Worm (Caenorhabditis elegans) whole organism, young adult: ENCODE measurements around the gene hex-1.

Source experiments
- B0261.1 ChIP-seq: sonication (generic microtip); optimal IDR thresholded peaks from 2 replicates; lab custom pipeline; 2016; ENCODE audit warnings: mild to moderate bottlenecking, missing genetic modification characterization, moderate library complexity, missing compliant biosample characterization
- C06A6.2 ChIP-seq: fragments of 200-800 bp; sonication (Bioruptor generic); conservative IDR thresholded peaks from 2 replicates; pipeline ENCODE4 v1.3.6; 2022; ENCODE audit warnings: missing genetic modification characterization, missing compliant biosample characterization
- K11D2.4 ChIP-seq: fragments of 200-800 bp; sonication (Bioruptor generic); IDR thresholded peaks from 2 replicates; pipeline ENCODE4 v1.3.6; 2022; ENCODE audit warnings: missing genetic modification reagents, missing genetic modification characterization, missing compliant biosample characterization
- K12H6.12 ChIP-seq: fragments of 200-800 bp; sonication (Bioruptor generic); optimal IDR thresholded peaks from 2 replicates; lab custom pipeline; 2018; ENCODE audit warnings: mild to moderate bottlenecking, missing genetic modification characterization, missing compliant biosample characterization
- T07F8.4 ChIP-seq: sonication (generic microtip); optimal IDR thresholded peaks from 2 replicates; lab custom pipeline; 2016; ENCODE audit warnings: mild to moderate bottlenecking, missing genetic modification characterization, moderate library complexity, missing compliant biosample characterization
- Y53F4B.3 ChIP-seq: fragments of 200-800 bp; sonication (Bioruptor generic); IDR thresholded peaks from 2 replicates; pipeline ENCODE4 v1.3.6; 2022; ENCODE audit warnings: missing genetic modification reagents, missing genetic modification characterization, missing compliant biosample characterization
- Y95B8A.8 ChIP-seq: fragments of 200-800 bp; sonication (Bioruptor generic); IDR thresholded peaks from 2 replicates; pipeline ENCODE4 v1.3.6; 2022; ENCODE audit warnings: missing genetic modification reagents, missing genetic modification characterization, missing compliant biosample characterization
- ZK185.1 ChIP-seq: sonication (generic microtip); optimal IDR thresholded peaks from 2 replicates; lab custom pipeline; 2016; ENCODE audit warnings: mild to moderate bottlenecking, missing genetic modification characterization, missing compliant biosample characterization; ENCODE audit not compliant: poor library complexity, severe bottlenecking
- akir-1 ChIP-seq: fragments of 200-800 bp; sonication (Bioruptor generic); optimal IDR thresholded peaks from 2 replicates; lab custom pipeline; 2018; ENCODE audit warnings: mild to moderate bottlenecking, missing genetic modification characterization, moderate library complexity, missing compliant biosample characterization
- aptf-3 ChIP-seq: fragments of 200-800 bp; sonication (Bioruptor generic); IDR thresholded peaks from 2 replicates; pipeline ENCODE4 v1.3.6; 2022; ENCODE audit warnings: missing genetic modification characterization, missing compliant biosample characterization
- atf-7 ChIP-seq: sonication (generic microtip); optimal IDR thresholded peaks from 2 replicates; lab custom pipeline; 2017; ENCODE audit warnings: mild to moderate bottlenecking, missing genetic modification characterization, missing compliant biosample characterization
- athp-1 ChIP-seq: sonication (generic microtip); optimal IDR thresholded peaks from 2 replicates; lab custom pipeline; 2017; ENCODE audit warnings: mild to moderate bottlenecking, missing genetic modification characterization, missing compliant biosample characterization
- attf-3 ChIP-seq: fragments of 200-800 bp; sonication (Bioruptor generic); conservative IDR thresholded peaks from 2 replicates; pipeline ENCODE4 v1.3.6; 2022; ENCODE audit warnings: missing genetic modification reagents, missing genetic modification characterization, missing compliant biosample characterization
- attf-6 ChIP-seq: fragments of 200-800 bp; sonication (Bioruptor generic); IDR thresholded peaks from 2 replicates; pipeline ENCODE4 v1.3.6; 2022; ENCODE audit warnings: missing genetic modification reagents, missing genetic modification characterization, missing compliant biosample characterization
- ceh-100 ChIP-seq: fragments of 200-800 bp; sonication (Bioruptor generic); IDR thresholded peaks from 2 replicates; pipeline ENCODE4 v1.3.6; 2022; ENCODE audit warnings: missing genetic modification reagents, missing genetic modification characterization, missing compliant biosample characterization
- ceh-40 ChIP-seq: fragments of 200-800 bp; sonication (Bioruptor generic); IDR thresholded peaks from 2 replicates; pipeline ENCODE4 v1.3.6; 2022; ENCODE audit warnings: missing genetic modification characterization, missing compliant biosample characterization
- ceh-79 ChIP-seq: sonication (generic microtip); optimal IDR thresholded peaks from 2 replicates; lab custom pipeline; 2017; ENCODE audit warnings: mild to moderate bottlenecking, missing genetic modification characterization, missing compliant biosample characterization
- dox-1 ChIP-seq: fragments of 200-800 bp; sonication (Bioruptor generic); IDR thresholded peaks from 2 replicates; pipeline ENCODE4 v1.3.6; 2022; ENCODE audit warnings: missing genetic modification reagents, missing genetic modification characterization, missing compliant biosample characterization
- egl-18 ChIP-seq: fragments of 200-800 bp; sonication (Bioruptor generic); IDR thresholded peaks from 2 replicates; pipeline ENCODE4 v1.3.6; 2022; ENCODE audit warnings: missing genetic modification reagents, missing genetic modification characterization, missing compliant biosample characterization
- ekl-4 ChIP-seq: fragments of 200-800 bp; sonication (Bioruptor generic); IDR thresholded peaks from 2 replicates; pipeline ENCODE4 v1.3.6; 2022; ENCODE audit warnings: missing genetic modification reagents, missing genetic modification characterization, missing compliant biosample characterization
- hmg-1.2 ChIP-seq: fragments of 200-800 bp; sonication (Bioruptor generic); IDR thresholded peaks from 2 replicates; pipeline ENCODE4 v1.3.6; 2022; ENCODE audit warnings: missing genetic modification reagents, missing genetic modification characterization, missing compliant biosample characterization
- hrde-1 ChIP-seq: sonication (generic microtip); optimal IDR thresholded peaks from 2 replicates; lab custom pipeline; 2016; ENCODE audit warnings: missing genetic modification characterization, mild to moderate bottlenecking, missing compliant biosample characterization, moderate library complexity, missing genotype, missing genetic modification reagents, borderline replicate concordance
- hsf-1 ChIP-seq: fragments of 200-800 bp; sonication (Bioruptor generic); IDR thresholded peaks from 2 replicates; pipeline ENCODE4 v1.3.6; 2022; ENCODE audit warnings: missing genetic modification reagents, missing genetic modification characterization, missing compliant biosample characterization
- lin-26 ChIP-seq: fragments of 200-800 bp; sonication (Bioruptor generic); IDR thresholded peaks from 2 replicates; pipeline ENCODE4 v1.3.6; 2022; ENCODE audit warnings: missing genetic modification reagents, missing genetic modification characterization, missing compliant biosample characterization
- lin-54 ChIP-seq: fragments of 200-800 bp; sonication (Bioruptor generic); optimal IDR thresholded peaks from 2 replicates; lab custom pipeline; 2018; ENCODE audit warnings: mild to moderate bottlenecking, missing genetic modification characterization, missing compliant biosample characterization
- lsl-1 ChIP-seq: fragments of 200-800 bp; sonication (Bioruptor generic); optimal IDR thresholded peaks from 2 replicates; lab custom pipeline; 2018; ENCODE audit warnings: mild to moderate bottlenecking, missing genetic modification characterization, moderate library complexity, missing compliant biosample characterization
- lsy-27 ChIP-seq: sonication (generic microtip); optimal IDR thresholded peaks from 2 replicates; lab custom pipeline; 2017; ENCODE audit warnings: missing genetic modification characterization, mild to moderate bottlenecking, missing compliant biosample characterization, antibody characterized with exemption, missing genotype, borderline replicate concordance; ENCODE audit not compliant: insufficient read depth
- madf-10 ChIP-seq: sonication (generic microtip); optimal IDR thresholded peaks from 2 replicates; lab custom pipeline; 2016; ENCODE audit warnings: mild to moderate bottlenecking, missing genetic modification characterization, missing compliant biosample characterization
- madf-6 ChIP-seq: fragments of 200-800 bp; sonication (Bioruptor generic); IDR thresholded peaks from 2 replicates; pipeline ENCODE4 v1.3.6; 2022; ENCODE audit warnings: missing genetic modification reagents, missing genetic modification characterization, missing compliant biosample characterization
- madf-8 ChIP-seq: fragments of 200-800 bp; sonication (Bioruptor generic); conservative IDR thresholded peaks from 2 replicates; pipeline ENCODE4 v1.3.6; 2022; ENCODE audit warnings: missing genetic modification reagents, missing genetic modification characterization, missing compliant biosample characterization
- nfya-2 ChIP-seq: fragments of 200-800 bp; sonication (Bioruptor generic); IDR thresholded peaks from 2 replicates; pipeline ENCODE4 v1.3.6; 2022; ENCODE audit warnings: missing genetic modification reagents, missing genetic modification characterization, missing compliant biosample characterization
- nhr-120 ChIP-seq: fragments of 200-800 bp; sonication (Bioruptor generic); IDR thresholded peaks from 2 replicates; pipeline ENCODE4 v1.3.6; 2022; ENCODE audit warnings: missing genetic modification characterization, missing compliant biosample characterization
- nhr-179 ChIP-seq: sonication (generic microtip); optimal IDR thresholded peaks from 2 replicates; lab custom pipeline; 2016; ENCODE audit warnings: mild to moderate bottlenecking, missing genetic modification characterization, missing compliant biosample characterization
- nhr-80 ChIP-seq: sonication (generic microtip); optimal IDR thresholded peaks from 2 replicates; lab custom pipeline; 2016; ENCODE audit warnings: missing genetic modification characterization, missing compliant biosample characterization
- rcor-1 ChIP-seq: fragments of 200-800 bp; sonication (Bioruptor generic); IDR thresholded peaks from 2 replicates; pipeline ENCODE4 v1.3.6; 2022; ENCODE audit warnings: missing genetic modification reagents, missing genetic modification characterization, missing compliant biosample characterization
- rec-8 ChIP-seq, 2 experiments: sonication (generic microtip); optimal IDR thresholded peaks; 2 replicates each; lab custom pipeline; 2016; ENCODE audit warnings: mild to moderate bottlenecking in 2 of 2, missing genetic modification characterization in 2 of 2, missing genetic modification reagents in 2 of 2, missing genotype in 2 of 2, missing biosample characterization in 1 of 2, missing compliant biosample characterization in 1 of 2, moderate library complexity in 1 of 2
- repo-1 ChIP-seq: sonication (generic microtip); optimal IDR thresholded peaks from 2 replicates; lab custom pipeline; 2017; ENCODE audit warnings: mild to moderate bottlenecking, missing genetic modification characterization, missing compliant biosample characterization
- sdz-38 ChIP-seq: sonication (generic microtip); optimal IDR thresholded peaks from 2 replicates; lab custom pipeline; 2016; ENCODE audit warnings: missing genotype, missing genetic modification characterization, missing compliant biosample characterization
- sea-2 ChIP-seq: fragments of 200-800 bp; sonication (Bioruptor generic); IDR thresholded peaks from 2 replicates; pipeline ENCODE4 v1.3.6; 2022; ENCODE audit warnings: missing genetic modification characterization, missing compliant biosample characterization
- snpc-1.1 ChIP-seq: sonication (generic microtip); optimal IDR thresholded peaks from 2 replicates; lab custom pipeline; 2017; ENCODE audit warnings: missing genetic modification characterization, mild to moderate bottlenecking, missing compliant biosample characterization, antibody characterized with exemption, moderate library complexity, missing genotype, missing genetic modification reagents; ENCODE audit not compliant: insufficient read depth
- snpc-1.3 ChIP-seq: sonication (generic microtip); optimal IDR thresholded peaks from 2 replicates; lab custom pipeline; 2017; ENCODE audit warnings: missing genetic modification characterization, mild to moderate bottlenecking, missing compliant biosample characterization, antibody characterized with exemption, moderate library complexity, missing genotype, missing genetic modification reagents; ENCODE audit not compliant: insufficient read depth
- somi-1 ChIP-seq: fragments of 200-800 bp; sonication (Bioruptor generic); optimal IDR thresholded peaks from 2 replicates; lab custom pipeline; 2018; ENCODE audit warnings: mild to moderate bottlenecking, missing genetic modification characterization, missing compliant biosample characterization
- tbp1 ChIP-seq: fragments of 200-800 bp; sonication (Bioruptor generic); optimal IDR thresholded peaks from 2 replicates; lab custom pipeline; 2018; ENCODE audit warnings: mild to moderate bottlenecking, missing genetic modification characterization, missing compliant biosample characterization
- unc-62 ChIP-seq: fragments of 150-350 bp; optimal IDR thresholded peaks from 2 replicates; lab custom pipeline; 2014; ENCODE audit warnings: missing biosample characterization, missing genetic modification reagents, missing genetic modification characterization
- ztf-18 ChIP-seq: sonication (generic microtip); optimal IDR thresholded peaks from 2 replicates; lab custom pipeline; 2016; ENCODE audit warnings: missing genotype, mild to moderate bottlenecking, missing genetic modification characterization, missing compliant biosample characterization
- ztf-22 ChIP-seq: fragments of 200-800 bp; sonication (Bioruptor generic); optimal IDR thresholded peaks from 2 replicates; lab custom pipeline; 2018; ENCODE audit warnings: mild to moderate bottlenecking, missing genetic modification characterization, moderate library complexity, missing compliant biosample characterization
- ztf-26 ChIP-seq: sonication (generic microtip); optimal IDR thresholded peaks from 2 replicates; lab custom pipeline; 2017; ENCODE audit warnings: missing genetic modification characterization, missing compliant biosample characterization

Gene hex-1

DNA sequence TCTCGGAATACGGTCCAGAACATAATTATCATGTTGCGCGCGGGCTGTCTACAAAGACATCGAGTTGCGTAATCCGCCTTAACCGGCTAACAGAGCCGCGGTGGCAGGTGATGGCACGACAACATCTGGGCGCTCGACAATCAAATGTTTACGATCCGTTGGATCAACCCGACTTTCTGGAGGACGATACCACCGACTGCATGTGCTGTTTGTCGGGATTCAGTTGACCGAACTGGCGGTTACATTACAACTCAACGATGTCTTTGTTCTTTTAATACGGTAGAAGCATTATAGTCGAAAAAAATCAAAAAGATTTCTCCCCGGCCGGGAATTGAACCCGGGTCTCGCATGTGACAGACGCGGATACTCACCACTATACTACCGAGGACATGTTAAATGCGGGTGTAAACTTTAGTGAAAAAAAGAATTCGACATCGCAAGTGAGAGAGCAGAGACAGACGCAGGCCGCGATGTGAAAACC, 6.0 kb downstream of the hex-1 start (continued):
- TF ChIP-seq lin-54 (GFP tag; lab: Kevin White, UChicago) (no peak), dox-1 (GFP tag; lab: Robert Waterston, UW) (peak; percentile 80), lin-26 (GFP tag; lab: Robert Waterston, UW) (peak; percentile 87), lsl-1 (peak; percentile 14), hsf-1 (0 out of 2 replicates have a peak, but pooled peaks have one; percentile 47), egl-18 (GFP tag; lab: Robert Waterston, UW) (0 out of 2 replicates have a peak, but pooled peaks have one; percentile 60), ceh-40 (GFP tag; lab: Robert Waterston, UW) (no peak), K11D2.4 (peak; percentile 76), attf-3 (0 out of 2 replicates have a peak, but pooled peaks have one; percentile 39), B0261.1 (tag; lab: Kevin White, UChicago) (peak; percentile 91), C06A6.2 (GFP tag; lab: Robert Waterston, UW) (peak; percentile 57; the same call in 1 of the 2 replicates), snpc-1.3 (tag; lab: Kevin White, UChicago) (peak; percentile 63), atf-7 (tag; lab: Kevin White, UChicago) (peak; percentile 53), hrde-1 (tag; lab: Kevin White, UChicago) (peak; percentile 61), akir-1 (GFP tag; lab: Kevin White, UChicago) (peak; percentile 54), madf-8 (GFP tag; lab: Robert Waterston, UW) (no peak), unc-62 (GFP tag; lab: Kevin White, UChicago) (no peak), Y95B8A.8 (GFP tag; lab: Robert Waterston, UW) (peak; percentile 69), repo-1 (tag; lab: Kevin White, UChicago) (peak; percentile 68), nhr-120 (GFP tag; lab: Robert Waterston, UW) (0 out of 2 replicates have a peak, but pooled peaks have one; percentile 53), athp-1 (tag; lab: Kevin White, UChicago) (peak; percentile 62), ztf-26 (tag; lab: Kevin White, UChicago) (peak; percentile 72), madf-10 (peak; percentile 75), Y53F4B.3 (GFP tag; lab: Robert Waterston, UW) (no peak), somi-1 (peak; percentile 13), ZK185.1 (tag; lab: Kevin White, UChicago) (peak; percentile 82), attf-6 (GFP tag; lab: Robert Waterston, UW) (no peak), ceh-100 (GFP tag; lab: Robert Waterston, UW) (peak; percentile 26; the same call in 1 of the 2 replicates), ztf-18 (peak; percentile 72), ceh-79 (tag; lab: Kevin White, UChicago) (no peak), madf-6 (GFP tag; lab: Robert Waterston, UW) (no peak; the same call in 1 of the 2 replicates), T07F8.4 (tag; lab: Kevin White, UChicago) (peak; percentile 55), nhr-179 (tag; lab: Kevin White, UChicago) (peak; percentile 31), rec-8 (tag; optimal IDR thresholded peaks at IDR 0.05; lab: Kevin White, UChicago) (peak; percentile 67 to 83), snpc-1.1 (peak; percentile 36), tbp1 (GFP tag; lab: Kevin White, UChicago) (peak; percentile 92), aptf-3 (GFP tag; lab: Robert Waterston, UW) (peak; percentile 58; the same call in 1 of the 2 replicates), K12H6.12 (tag; lab: Kevin White, UChicago) (peak; percentile 77), ekl-4 (GFP tag; lab: Robert Waterston, UW) (0 out of 2 replicates have a peak, but pooled peaks have one; percentile 48), rcor-1 (GFP tag; lab: Robert Waterston, UW) (peak; percentile 79), lsy-27 (tag; lab: Kevin White, UChicago) (no peak), sea-2 (no peak), ztf-22 (GFP tag; lab: Kevin White, UChicago) (peak; percentile 62), sdz-38 (tag; lab: Kevin White, UChicago) (no peak), nhr-80 (peak; percentile 18), nfya-2 (GFP tag; lab: Robert Waterston, UW) (no peak), hmg-1.2 (GFP tag; lab: Robert Waterston, UW) (peak; percentile 80)
